Worm (Caenorhabditis elegans): ENCODE measurements around the gene mtss-1.

mtss-1 gene

DNA sequence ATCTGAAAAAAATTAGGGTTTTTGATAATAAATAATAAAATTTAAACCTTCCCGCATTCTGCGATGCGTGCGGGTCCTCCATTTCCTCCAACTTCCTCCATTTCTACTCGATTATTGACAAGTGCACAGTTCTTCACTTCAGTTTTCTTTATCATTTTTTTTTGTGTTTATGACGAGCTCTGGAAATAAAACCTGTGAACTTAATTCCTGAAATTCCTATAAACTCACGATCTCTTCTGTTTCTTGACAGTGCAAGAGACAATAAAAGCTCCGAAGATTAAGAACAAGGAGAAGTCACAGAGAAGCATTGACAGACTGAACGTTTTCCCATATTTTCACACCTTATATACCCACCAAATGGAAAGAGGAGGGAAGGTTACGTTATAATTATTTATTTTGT lies 3.7 kb downstream of the mtss-1 start, which contains the start of gene K02D10.3:
K02D10.3 (minus strand) TSS at position 101 of the 400 bp plus-strand sequence.
- no peak for TF ChIP-seq sea-2 (GFP tag; optimal IDR thresholded peaks at IDR 0.05)
- TF ChIP-seq lin-39 (tag; optimal IDR thresholded peaks at IDR 0.05) = no peak
- TF ChIP-seq eor-1 (tag; optimal IDR thresholded peaks at IDR 0.05) = no peak
- no peak for TF ChIP-seq egl-27 (tag; optimal IDR thresholded peaks at IDR 0.05)
- TF ChIP-seq skn-1 (tag; optimal IDR thresholded peaks at IDR 0.05) = no peak
- TF ChIP-seq fos-1 (tag; optimal IDR thresholded peaks at IDR 0.05) = no peak
- TF ChIP-seq ceh-16 (tag; optimal IDR thresholded peaks at IDR 0.05) = no peak
- TF ChIP-seq unc-39 (tag; optimal IDR thresholded peaks at IDR 0.05) = no peak
- TF ChIP-seq nhr-67 (tag; optimal IDR thresholded peaks at IDR 0.05) = no peak
- TF ChIP-seq ama-1 (optimal IDR thresholded peaks at IDR 0.05) = no peak
- TF ChIP-seq ztf-11 (tag; optimal IDR thresholded peaks at IDR 0.05) = no peak
- no peak for TF ChIP-seq nfya-1 (tag; optimal IDR thresholded peaks at IDR 0.05; ENCODE audit: insufficient read depth)
- no peak for TF ChIP-seq egl-5 (tag; optimal IDR thresholded peaks at IDR 0.05)
- no peak for TF ChIP-seq nhr-28 (tag; optimal IDR thresholded peaks at IDR 0.05)
- TF ChIP-seq snpc-4 (tag; optimal IDR thresholded peaks at IDR 0.05) = no peak
- no peak for TF ChIP-seq ZK546.5 (tag; optimal IDR thresholded peaks at IDR 0.05)
- TF ChIP-seq lsy-12 (tag; optimal IDR thresholded peaks at IDR 0.05) = no peak
- TF ChIP-seq nhr-11 (tag; optimal IDR thresholded peaks at IDR 0.05) = no peak
- TF ChIP-seq elt-2 (tag; optimal IDR thresholded peaks at IDR 0.05) = no peak

DNA sequence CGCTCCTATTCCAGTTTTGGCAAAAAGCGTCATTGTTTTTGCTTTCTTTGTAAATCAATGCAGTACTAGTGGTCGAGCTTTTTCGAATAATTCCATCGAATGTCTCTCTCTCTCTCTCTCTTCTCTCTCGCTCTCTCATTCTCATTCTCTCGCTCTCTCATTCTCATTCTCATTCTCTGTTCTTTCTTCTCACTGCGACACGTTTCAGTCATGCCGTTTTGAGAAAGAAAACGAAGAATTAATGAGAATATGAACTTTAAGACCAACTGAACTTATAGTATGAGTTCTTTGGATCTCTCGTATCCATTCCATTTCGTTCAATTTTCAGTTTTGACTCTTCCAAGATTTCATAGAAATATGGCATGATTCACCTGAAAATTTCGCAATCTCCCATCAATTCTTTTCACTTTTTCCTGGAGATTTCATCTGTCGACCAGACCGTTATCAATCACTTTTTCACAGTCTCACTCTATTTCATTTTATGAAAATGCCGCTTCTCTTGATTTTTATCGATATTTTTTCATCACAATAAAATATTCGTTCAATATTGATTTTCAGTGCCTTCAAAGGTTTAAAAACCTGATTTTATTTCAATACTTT lies 4.4 kb downstream of the mtss-1 start:
- TF ChIP-seq egl-5 (tag; optimal IDR thresholded peaks at IDR 0.05) (peak; percentile 9), elt-1 (tag; optimal IDR thresholded peaks at IDR 0.05) (no peak), elt-2 (tag; optimal IDR thresholded peaks at IDR 0.05) (peak; percentile 11), snpc-4 (tag; optimal IDR thresholded peaks at IDR 0.05) (no peak)

DNA sequence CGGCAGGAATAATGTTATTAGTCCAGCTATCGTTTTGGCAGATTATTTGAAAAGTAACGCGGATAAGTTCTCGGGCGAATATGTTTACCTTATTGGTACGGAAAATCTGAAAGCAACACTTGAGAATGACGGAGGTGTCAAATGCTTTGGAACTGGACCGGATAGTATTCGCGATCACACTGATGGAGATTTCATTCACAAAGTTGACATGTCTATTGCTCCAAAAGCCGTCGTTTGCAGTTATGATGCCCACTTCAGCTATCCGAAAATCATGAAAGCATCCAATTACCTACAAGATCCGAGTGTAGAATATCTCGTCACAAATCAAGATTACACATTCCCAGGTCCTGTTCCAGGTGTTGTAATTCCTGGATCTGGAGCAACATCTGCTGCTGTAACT lies 5.3 kb downstream of the mtss-1 start:
- TF ChIP-seq snpc-4 (tag; optimal IDR thresholded peaks at IDR 0.05) (no peak), elt-3 (tag; optimal IDR thresholded peaks at IDR 0.05) (no peak), egl-5 (tag; optimal IDR thresholded peaks at IDR 0.05) (no peak), R02D3.7 (tag; optimal IDR thresholded peaks at IDR 0.05) (no peak), elt-1 (tag; optimal IDR thresholded peaks at IDR 0.05) (no peak), fkh-10 (GFP tag; optimal IDR thresholded peaks at IDR 0.05) (no peak), aly-2 (tag; optimal IDR thresholded peaks at IDR 0.05) (no peak), mml-1 (tag; optimal IDR thresholded peaks at IDR 0.05) (no peak), fos-1 (tag; optimal IDR thresholded peaks at IDR 0.05) (no peak), hmg-11 (tag; optimal IDR thresholded peaks at IDR 0.05) (no peak), nhr-43 (tag; optimal IDR thresholded peaks at IDR 0.05; ENCODE audit: poor library complexity, severe bottlenecking) (no peak), ZK546.5 (tag; optimal IDR thresholded peaks at IDR 0.05) (no peak)

DNA sequence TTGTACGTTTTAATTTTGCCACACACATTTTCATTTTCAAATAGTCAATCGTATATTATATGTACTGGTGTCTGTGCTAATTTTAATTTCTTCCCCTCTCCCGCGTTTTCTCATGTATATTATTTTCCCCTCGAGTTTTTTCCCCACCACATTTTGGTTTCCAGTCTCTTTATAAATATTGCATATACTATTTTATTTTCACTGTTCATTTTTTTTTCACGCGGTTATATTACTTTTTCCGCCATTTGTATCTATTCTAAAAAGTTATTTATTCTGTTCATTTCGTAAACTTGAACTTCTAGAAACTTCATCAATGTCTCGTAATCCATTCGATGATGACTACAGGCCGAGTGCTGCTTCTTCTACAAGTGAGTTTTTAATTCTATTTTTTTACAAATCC lies 7.8 kb downstream of the mtss-1 start, which contains the start of gene snap-29:
snap-29 (plus strand) TSS at position 301 of the 400 bp plus-strand sequence.
- TF ChIP-seq nfya-1 (tag; optimal IDR thresholded peaks at IDR 0.05; ENCODE audit: insufficient read depth) (no peak), egl-5 (tag; optimal IDR thresholded peaks at IDR 0.05) (no peak), aly-2 (tag; optimal IDR thresholded peaks at IDR 0.05) (no peak), eor-1 (tag; optimal IDR thresholded peaks at IDR 0.05) (no peak), elt-3 (tag; optimal IDR thresholded peaks at IDR 0.05) (no peak), tbx-2 (tag; optimal IDR thresholded peaks at IDR 0.05) (no peak), fkh-10 (GFP tag; optimal IDR thresholded peaks at IDR 0.05) (no peak), ceh-9 (tag; optimal IDR thresholded peaks at IDR 0.05) (no peak), snpc-4 (tag; optimal IDR thresholded peaks at IDR 0.05) (no peak), ceh-28 (tag; optimal IDR thresholded peaks at IDR 0.05) (no peak), ZK546.5 (tag; optimal IDR thresholded peaks at IDR 0.05) (no peak)

DNA sequence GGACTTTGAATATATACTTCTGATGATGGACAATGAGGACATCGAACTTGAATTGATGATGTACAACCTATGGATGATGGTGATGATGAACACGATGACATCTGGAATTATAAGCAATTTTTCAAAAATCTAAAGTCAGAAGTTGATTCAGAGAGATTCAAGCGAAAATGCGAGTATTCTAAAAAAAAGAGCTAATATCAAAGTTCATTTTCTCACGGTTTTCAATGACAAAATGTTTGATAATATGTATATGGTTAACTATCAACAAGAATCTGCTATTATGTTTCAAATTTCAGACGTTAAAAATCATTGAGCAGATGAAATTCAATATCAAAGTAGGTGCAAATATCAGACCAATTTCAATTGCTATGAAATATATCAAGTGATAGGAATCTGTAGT lies 11.8 kb downstream of the mtss-1 start, which contains the start of gene K02D10.4:
K02D10.4 (minus strand) TSS at position 101 of the 400 bp plus-strand sequence.
- TF ChIP-seq lin-15B (tag; optimal IDR thresholded peaks at IDR 0.05) (no peak), fkh-10 (GFP tag; optimal IDR thresholded peaks at IDR 0.05) (no peak), elt-2 (tag; optimal IDR thresholded peaks at IDR 0.05) (no peak), nhr-28 (tag; optimal IDR thresholded peaks at IDR 0.05) (no peak), nhr-43 (tag; optimal IDR thresholded peaks at IDR 0.05; ENCODE audit: poor library complexity, severe bottlenecking) (no peak), mml-1 (tag; optimal IDR thresholded peaks at IDR 0.05) (no peak), R02D3.7 (tag; optimal IDR thresholded peaks at IDR 0.05) (no peak), fkh-2 (tag; optimal IDR thresholded peaks at IDR 0.05) (no peak), skn-1 (tag; optimal IDR thresholded peaks at IDR 0.05) (no peak), tbx-2 (tag; optimal IDR thresholded peaks at IDR 0.05) (no peak), nhr-237 (tag; optimal IDR thresholded peaks at IDR 0.05) (no peak), elt-3 (tag; optimal IDR thresholded peaks at IDR 0.05) (no peak), ztf-4 (tag; optimal IDR thresholded peaks at IDR 0.05) (no peak), nhr-76 (tag; optimal IDR thresholded peaks at IDR 0.05) (no peak), lsy-12 (tag; optimal IDR thresholded peaks at IDR 0.05) (no peak), lin-39 (tag; optimal IDR thresholded peaks at IDR 0.05) (no peak), nhr-12 (tag; optimal IDR thresholded peaks at IDR 0.05) (no peak), jun-1 (tag; optimal IDR thresholded peaks at IDR 0.05) (no peak), nhr-11 (tag; optimal IDR thresholded peaks at IDR 0.05) (no peak), egl-5 (tag; optimal IDR thresholded peaks at IDR 0.05) (no peak)
